Fruit fly (Drosophila melanogaster): ENCODE measurements around the gene CDase.

DNA sequence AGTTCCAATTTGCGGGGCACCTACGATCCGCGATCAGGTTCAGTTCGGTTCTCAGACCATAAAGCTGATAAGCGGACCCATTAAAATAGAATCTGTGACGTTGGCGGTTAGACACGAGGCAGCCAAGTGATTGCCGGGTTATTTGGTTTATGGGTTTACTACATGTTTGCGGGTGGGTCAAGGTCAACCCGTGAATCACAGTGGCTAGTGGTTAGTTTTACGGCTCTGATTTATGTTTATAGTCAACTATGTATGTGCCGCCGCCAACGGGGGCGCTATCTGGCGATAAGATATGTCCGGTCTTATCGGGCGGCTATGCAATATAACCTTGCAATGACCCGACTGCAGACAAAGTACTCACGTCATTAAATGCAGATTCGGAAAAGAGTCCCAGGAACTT, 9.9 kb upstream of the CDase start:
- TF ChIP-seq CG10669 (GFP tag; optimal IDR thresholded peaks at IDR 0.05): no peak
- no peak for TF ChIP-seq fkh (GFP tag; optimal IDR thresholded peaks at IDR 0.05)
- TF ChIP-seq CG6854 (GFP tag; optimal IDR thresholded peaks at IDR 0.05): no peak
- no peak for TF ChIP-seq esn (GFP tag; optimal IDR thresholded peaks at IDR 0.05)
- TF ChIP-seq net (GFP tag; optimal IDR thresholded peaks at IDR 0.05): no peak

Measured in whole organism, prepupa.